Fruit fly (Drosophila melanogaster) whole organism, embryonic: ENCODE results near the gene CG15145.

Source experiments
- Ada2b ChIP-seq: fragments of 200-800 bp; sonication (Bioruptor generic); IDR thresholded peaks from 2 replicates; pipeline ENCODE4 v1.3.6; 2022; ENCODE audit warnings: missing biosample characterization, missing genetic modification characterization
- B-H2 ChIP-seq: fragments of 200-800 bp; sonication (Bioruptor generic); optimal IDR thresholded peaks from 2 replicates; lab custom pipeline; 2018; ENCODE audit warnings: missing biosample characterization, mild to moderate bottlenecking, missing genetic modification characterization
- CG11695 ChIP-seq: fragments of 200-800 bp; sonication (Bioruptor generic); IDR thresholded peaks from 3 replicates; pipeline ENCODE4 v1.3.6; 2022; ENCODE audit warnings: missing biosample characterization, missing genetic modification characterization
- CG12299 ChIP-seq: fragments of 200-800 bp; sonication (Bioruptor generic); optimal IDR thresholded peaks from 2 replicates; lab custom pipeline; 2018; ENCODE audit warnings: missing biosample characterization, mild to moderate bottlenecking, missing genetic modification characterization
- CG1233 ChIP-seq: fragments of 200-800 bp; sonication (Bioruptor generic); optimal IDR thresholded peaks from 4 replicates; lab custom pipeline; 2018; ENCODE audit warnings: missing biosample characterization, mild to moderate bottlenecking, missing genetic modification characterization
- CG15479 ChIP-seq: fragments of 200-800 bp; sonication (Bioruptor generic); optimal IDR thresholded peaks from 3 replicates; lab custom pipeline; 2019; ENCODE audit warnings: missing biosample characterization, mild to moderate bottlenecking, missing genetic modification characterization, moderate library complexity
- CG17912 ChIP-seq: fragments of 200-800 bp; sonication (Bioruptor generic); optimal IDR thresholded peaks from 2 replicates; lab custom pipeline; 2018; ENCODE audit warnings: missing biosample characterization, mild to moderate bottlenecking, missing genetic modification characterization
- CG30431 ChIP-seq: fragments of 200-800 bp; sonication (Bioruptor generic); optimal IDR thresholded peaks from 2 replicates; lab custom pipeline; 2017; ENCODE audit warnings: missing biosample characterization, missing genetic modification characterization
- CG3065 ChIP-seq: fragments of 200-800 bp; sonication (Bioruptor generic); optimal IDR thresholded peaks from 2 replicates; lab custom pipeline; 2016; ENCODE audit warnings: missing biosample characterization, missing genetic modification characterization
- CG3726 ChIP-seq: fragments of 200-800 bp; sonication (Bioruptor generic); IDR thresholded peaks from 3 replicates; pipeline ENCODE4, ENCODE4 v1.3.6; 2022; ENCODE audit warnings: missing biosample characterization, missing genetic modification characterization
- CG4854 ChIP-seq: fragments of 200-800 bp; sonication (Bioruptor generic); optimal IDR thresholded peaks from 2 replicates; lab custom pipeline; 2016; ENCODE audit warnings: missing biosample characterization, missing genetic modification characterization, inconsistent platforms
- CG6272 ChIP-seq: fragments of 200-800 bp; sonication (Bioruptor generic); IDR thresholded peaks from 2 replicates; pipeline ENCODE4 v1.3.6; 2022; ENCODE audit warnings: missing biosample characterization, missing genetic modification characterization
- CG6813 ChIP-seq: fragments of 200-800 bp; sonication (Bioruptor generic); optimal IDR thresholded peaks from 2 replicates; lab custom pipeline; 2017; ENCODE audit warnings: missing biosample characterization, missing genetic modification characterization, mild to moderate bottlenecking, moderate library complexity, missing genetic modification reagents
- CG8089 ChIP-seq: fragments of 200-800 bp; sonication (Bioruptor generic); optimal IDR thresholded peaks from 3 replicates; lab custom pipeline; 2016; ENCODE audit warnings: missing biosample characterization, missing genetic modification characterization
- CG9932 ChIP-seq: fragments of 200-800 bp; sonication (Bioruptor generic); IDR thresholded peaks from 2 replicates; pipeline ENCODE4 v1.3.6; 2022; ENCODE audit warnings: missing biosample characterization, missing genetic modification characterization
- Dip3 ChIP-seq: fragments of 200-800 bp; sonication (Bioruptor generic); optimal IDR thresholded peaks from 3 replicates; lab custom pipeline; 2016; ENCODE audit warnings: missing biosample characterization, missing genetic modification characterization
- Fer3 ChIP-seq: fragments of 200-800 bp; sonication (Bioruptor generic); optimal IDR thresholded peaks from 2 replicates; lab custom pipeline; 2018; ENCODE audit warnings: missing biosample characterization, mild to moderate bottlenecking, missing genetic modification characterization, moderate library complexity
- Hey ChIP-seq: fragments of 200-800 bp; sonication (Bioruptor generic); optimal IDR thresholded peaks from 3 replicates; lab custom pipeline; 2018; ENCODE audit warnings: missing biosample characterization, mild to moderate bottlenecking, missing genetic modification characterization
- HmgD ChIP-seq: fragments of 200-800 bp; sonication (Bioruptor generic); optimal IDR thresholded peaks from 3 replicates; lab custom pipeline; 2016; ENCODE audit warnings: missing biosample characterization, missing genetic modification characterization
- Hmx ChIP-seq: fragments of 200-800 bp; sonication (Bioruptor generic); optimal IDR thresholded peaks from 2 replicates; lab custom pipeline; 2016; ENCODE audit warnings: missing biosample characterization, missing genetic modification characterization
- Myb ChIP-seq: fragments of 200-800 bp; sonication (Bioruptor generic); optimal IDR thresholded peaks from 2 replicates; lab custom pipeline; 2016; ENCODE audit warnings: missing biosample characterization, missing genetic modification characterization
- Nf-YA ChIP-seq: fragments of 200-800 bp; sonication (Bioruptor generic); IDR thresholded peaks from 2 replicates; pipeline ENCODE4 v1.3.6; 2022; ENCODE audit warnings: missing biosample characterization, missing genetic modification characterization
- Nf-YC ChIP-seq: fragments of 200-800 bp; optimal IDR thresholded peaks from 3 replicates; lab custom pipeline; 2019; ENCODE audit warnings: missing biosample characterization, mild to moderate bottlenecking, missing genetic modification characterization, moderate library complexity
- Poxn ChIP-seq: fragments of 200-800 bp; sonication (Bioruptor generic); IDR thresholded peaks from 2 replicates; pipeline ENCODE4 v1.3.6; 2022; ENCODE audit warnings: missing biosample characterization, missing genetic modification characterization
- Scr ChIP-seq: fragments of 200-800 bp; sonication (Bioruptor generic); IDR thresholded peaks from 2 replicates; pipeline ENCODE4 v1.3.6; 2022; ENCODE audit warnings: missing biosample characterization, missing genetic modification characterization; ENCODE audit not compliant: partially characterized antibody
- Side ChIP-seq: fragments of 200-800 bp; sonication (Bioruptor generic); optimal IDR thresholded peaks from 2 replicates; lab custom pipeline; 2016; ENCODE audit warnings: missing biosample characterization, missing genetic modification characterization
- Vsx1 ChIP-seq: fragments of 200-800 bp; sonication (Bioruptor generic); optimal IDR thresholded peaks from 2 replicates; lab custom pipeline; 2017; ENCODE audit warnings: missing biosample characterization, mild to moderate bottlenecking, missing genetic modification characterization, missing genetic modification reagents
- Xrp1 ChIP-seq: fragments of 200-800 bp; sonication (Bioruptor generic); IDR thresholded peaks from 2 replicates; pipeline ENCODE4 v1.3.6; 2022; ENCODE audit warnings: missing biosample characterization, missing genetic modification characterization
- aop ChIP-seq: fragments of 200-800 bp; sonication (Bioruptor generic); IDR thresholded peaks from 2 replicates; pipeline ENCODE4 v1.3.6; 2022; ENCODE audit warnings: missing biosample characterization, missing genetic modification characterization
- bowl ChIP-seq: fragments of 200-800 bp; sonication (Bioruptor generic); IDR thresholded peaks from 2 replicates; pipeline ENCODE4 v1.3.6; 2022; ENCODE audit warnings: missing biosample characterization, missing genetic modification characterization
- chm ChIP-seq: fragments of 200-800 bp; sonication (Bioruptor generic); IDR thresholded peaks from 2 replicates; pipeline ENCODE4 v1.3.6; 2022; ENCODE audit warnings: missing biosample characterization, missing genetic modification characterization
- corto ChIP-seq: fragments of 200-800 bp; sonication (Bioruptor generic); optimal IDR thresholded peaks from 2 replicates; lab custom pipeline; 2016; ENCODE audit warnings: missing biosample characterization, mild to moderate bottlenecking, missing genetic modification characterization, moderate library complexity
- da ChIP-seq: fragments of 200-800 bp; sonication (Bioruptor generic); optimal IDR thresholded peaks from 2 replicates; lab custom pipeline; 2016; ENCODE audit warnings: missing biosample characterization, missing genetic modification characterization
- dan ChIP-seq: fragments of 200-800 bp; sonication (Bioruptor generic); IDR thresholded peaks from 2 replicates; pipeline ENCODE4 v1.3.6; 2022; ENCODE audit warnings: missing biosample characterization, missing genetic modification characterization
- dati ChIP-seq: fragments of 200-800 bp; sonication (Bioruptor generic); IDR thresholded peaks from 2 replicates; pipeline ENCODE4 v1.3.6; 2022; ENCODE audit warnings: missing biosample characterization, missing genetic modification characterization
- fd64A ChIP-seq: fragments of 200-800 bp; sonication (Bioruptor generic); optimal IDR thresholded peaks from 3 replicates; lab custom pipeline; 2018; ENCODE audit warnings: missing biosample characterization, mild to moderate bottlenecking, missing genetic modification characterization
- gce ChIP-seq: fragments of 200-800 bp; sonication (Bioruptor generic); IDR thresholded peaks from 3 replicates; pipeline ENCODE4 v1.3.6; 2022; ENCODE audit warnings: missing biosample characterization, missing genetic modification characterization
- gcm2 ChIP-seq: fragments of 200-800 bp; sonication (Bioruptor generic); optimal IDR thresholded peaks from 2 replicates; lab custom pipeline; 2016; ENCODE audit warnings: missing biosample characterization, missing genetic modification characterization
- gfzf ChIP-seq: fragments of 200-800 bp; sonication (Bioruptor generic); optimal IDR thresholded peaks from 2 replicates; lab custom pipeline; 2016; ENCODE audit warnings: missing biosample characterization, mild to moderate bottlenecking, missing genetic modification characterization, moderate library complexity
- gt ChIP-seq: fragments of 200-800 bp; sonication (Bioruptor generic); IDR thresholded peaks from 2 replicates; pipeline ENCODE4 v1.3.6; 2022; ENCODE audit warnings: missing biosample characterization, missing genetic modification characterization
- kah ChIP-seq: fragments of 200-800 bp; sonication (Bioruptor generic); optimal IDR thresholded peaks from 2 replicates; lab custom pipeline; 2018; ENCODE audit warnings: missing biosample characterization, mild to moderate bottlenecking, missing genetic modification characterization
- knrl ChIP-seq: fragments of 200-800 bp; sonication (Bioruptor generic); IDR thresholded peaks from 3 replicates; pipeline ENCODE4 v1.3.6; 2022; ENCODE audit warnings: missing biosample characterization, missing genetic modification characterization; ENCODE audit not compliant: partially characterized antibody
- nau ChIP-seq: fragments of 200-800 bp; sonication (Bioruptor generic); optimal IDR thresholded peaks from 3 replicates; lab custom pipeline; 2017; ENCODE audit warnings: missing biosample characterization, mild to moderate bottlenecking, missing genetic modification characterization, missing genetic modification reagents
- otp ChIP-seq: fragments of 200-800 bp; sonication (Bioruptor generic); IDR thresholded peaks from 3 replicates; pipeline ENCODE4, ENCODE4 v1.3.6; 2022; ENCODE audit warnings: missing biosample characterization, missing genetic modification characterization
- peb ChIP-seq: fragments of 200-800 bp; sonication (Bioruptor generic); IDR thresholded peaks from 2 replicates; pipeline ENCODE4 v1.3.6; 2022; ENCODE audit warnings: missing biosample characterization, missing genetic modification characterization
- pita ChIP-seq: fragments of 200-800 bp; sonication (Bioruptor generic); optimal IDR thresholded peaks from 2 replicates; lab custom pipeline; 2017; ENCODE audit warnings: missing biosample characterization, mild to moderate bottlenecking, missing genetic modification characterization
- sc ChIP-seq, 3 experiments: fragments of >200 bp in 2 of 3; fragments of 200-800 bp in 1 of 3; sonication (Bioruptor generic) in 1 of 3; optimal IDR thresholded peaks; 2 replicates in 2 of 3; 3 replicates in 1 of 3; lab custom pipeline; 2017; ENCODE audit warnings: mild to moderate bottlenecking in 1 of 3, missing biosample characterization in 1 of 3, missing genetic modification characterization in 1 of 3, missing genetic modification reagents in 1 of 3
- sna ChIP-seq: fragments of 200-800 bp; sonication (Bioruptor generic); IDR thresholded peaks from 2 replicates; pipeline ENCODE4 v1.3.6; 2022; ENCODE audit warnings: missing biosample characterization, missing genetic modification characterization; ENCODE audit not compliant: partially characterized antibody
- stc ChIP-seq: fragments of 200-800 bp; sonication (Bioruptor generic); IDR thresholded peaks from 2 replicates; pipeline ENCODE4 v1.3.6; 2022; ENCODE audit warnings: missing biosample characterization, missing genetic modification characterization
- wdn ChIP-seq: fragments of 200-800 bp; sonication (Bioruptor generic); IDR thresholded peaks from 2 replicates; pipeline ENCODE4 v1.3.6; 2022; ENCODE audit warnings: missing biosample characterization, missing genetic modification characterization

The CG15145 gene

dm6 chr2L:17484174-17484573 lies 47.9 kb downstream of the CG15145 start, which contains the start of the genes GCS2beta and CG5131 (continued):
- peak; percentile 92 for TF ChIP-seq Xrp1 (GFP tag; lab: Robert Waterston, UW)
- TF ChIP-seq nau (GFP tag; lab: Kevin White, UChicago) = peak; percentile 85
- TF ChIP-seq wdn = peak; percentile 90
- 0 out of 3 replicates have a peak, but pooled peaks have one; percentile 68 for TF ChIP-seq gce (GFP tag; lab: Robert Waterston, UW)
- TF ChIP-seq dati (GFP tag; lab: Robert Waterston, UW) = peak; percentile 62
- TF ChIP-seq Nf-YA = peak; percentile 77
- TF ChIP-seq peb (GFP tag; lab: Robert Waterston, UW) = peak; percentile 85
- peak; percentile 71; the same call in 1 of the 2 replicates for TF ChIP-seq bowl (GFP tag; lab: Robert Waterston, UW)
- TF ChIP-seq HmgD (GFP tag; lab: Kevin White, UChicago) = peak; percentile 97
- peak; percentile 49 for TF ChIP-seq CG17912
- TF ChIP-seq CG8089 (GFP tag; lab: Kevin White, UChicago) = peak; percentile 90
- peak; percentile 92 for TF ChIP-seq sna (GFP tag; lab: Robert Waterston, UW)
- TF ChIP-seq Dip3 (GFP tag; lab: Kevin White, UChicago) = peak; percentile 96
- peak; percentile 95 for TF ChIP-seq CG6272 (GFP tag; lab: Robert Waterston, UW)
- peak; percentile 78 for TF ChIP-seq CG6813 (GFP tag; lab: Kevin White, UChicago)
- peak; percentile 54 for TF ChIP-seq kah
- TF ChIP-seq Vsx1 (GFP tag; lab: Kevin White, UChicago) = peak; percentile 33
- TF ChIP-seq Side (GFP tag; lab: Kevin White, UChicago) = peak; percentile 97
- TF ChIP-seq CG3726 = peak; percentile 87; the same call in 2 of the 3 replicates
- peak; percentile 49 for TF ChIP-seq gfzf (GFP tag; lab: Kevin White, UChicago)
- TF ChIP-seq corto (GFP tag; lab: Kevin White, UChicago) = peak; percentile 48
- no peak for TF ChIP-seq sc (optimal IDR thresholded peaks at IDR 0.05; lab: Kevin White, UChicago)
- peak; percentile 72 for TF ChIP-seq sc (GFP tag; optimal IDR thresholded peaks at IDR 0.05; lab: Kevin White, UChicago)
- TF ChIP-seq gcm2 (GFP tag; lab: Kevin White, UChicago) = peak; percentile 73
- TF ChIP-seq aop (GFP tag; lab: Robert Waterston, UW) = peak; percentile 65; the same call in 1 of the 2 replicates
- peak; percentile 88 for TF ChIP-seq CG1233
- peak; percentile 93 for TF ChIP-seq Scr
- TF ChIP-seq stc (GFP tag; lab: Robert Waterston, UW) = peak; percentile 85
- TF ChIP-seq fd64A (GFP tag; lab: Kevin White, UChicago) = peak; percentile 58
- peak; percentile 75 for TF ChIP-seq gt (GFP tag; lab: Robert Waterston, UW)
- peak; percentile 91 for TF ChIP-seq CG4854
- peak; percentile 71 for TF ChIP-seq chm (GFP tag; lab: Robert Waterston, UW)
- 0 out of 2 replicates have a peak, but pooled peaks have one; percentile 54 for TF ChIP-seq dan (GFP tag; lab: Robert Waterston, UW)
- TF ChIP-seq Fer3 = peak; percentile 91
- TF ChIP-seq Nf-YC (tag; lab: Kevin White, UChicago) = no peak
- TF ChIP-seq CG15479 (GFP tag; lab: Kevin White, UChicago) = no peak
- TF ChIP-seq CG11695 (GFP tag; lab: Robert Waterston, UW) = peak; percentile 84; the same call in 2 of the 3 replicates
- TF ChIP-seq B-H2 (GFP tag; lab: Kevin White, UChicago) = peak; percentile 80
- peak; percentile 90 for TF ChIP-seq Myb (GFP tag; lab: Kevin White, UChicago)
- peak; percentile 75; the same call in 2 of the 3 replicates for TF ChIP-seq otp (GFP tag; lab: Robert Waterston, UW)
- peak; percentile 94 for TF ChIP-seq knrl
- TF ChIP-seq Ada2b = peak; percentile 94
- peak; percentile 60 for TF ChIP-seq Hey (tag; lab: Kevin White, UChicago)
- peak; percentile 84 for TF ChIP-seq CG3065
- peak; percentile 88 for TF ChIP-seq da (GFP tag; lab: Kevin White, UChicago)
- peak; percentile 86 for TF ChIP-seq Hmx
- peak; percentile 93 for TF ChIP-seq CG30431 (GFP tag; lab: Kevin White, UChicago)
- TF ChIP-seq Poxn (GFP tag; lab: Robert Waterston, UW) = peak; percentile 90
- TF ChIP-seq CG9932 (GFP tag; lab: Robert Waterston, UW) = peak; percentile 98
- TF ChIP-seq pita (GFP tag; lab: Kevin White, UChicago) = no peak
- TF ChIP-seq CG12299 (tag; lab: Kevin White, UChicago) = peak; percentile 59
